Worm (Caenorhabditis elegans) whole organism, L3 larva: ENCODE data around the gene fbxa-179.

Experiments used
- R02D3.7 ChIP-seq: fragments of 150-350 bp; optimal IDR thresholded peaks from 2 replicates; lab custom pipeline; 2014; ENCODE audit warnings: missing biosample characterization, missing genetic modification characterization
- elt-3 ChIP-seq, 3 experiments: fragments of 150-350 bp in 1 of 3; sonication (generic microtip) in 2 of 3; optimal IDR thresholded peaks; 2 replicates in 2 of 3; 4 replicates in 1 of 3; lab custom pipeline; 2014 to 2017; ENCODE audit warnings: missing biosample characterization in 3 of 3, missing genetic modification characterization in 3 of 3
- fos-1 ChIP-seq: fragments of 150-350 bp; optimal IDR thresholded peaks from 2 replicates; lab custom pipeline; 2014; ENCODE audit warnings: missing biosample characterization, missing genetic modification characterization
- nfya-1 ChIP-seq: sonication (generic microtip); optimal IDR thresholded peaks from 2 replicates; lab custom pipeline; 2017; ENCODE audit warnings: missing genetic modification characterization, mild to moderate bottlenecking, missing compliant biosample characterization, antibody characterized with exemption, moderate library complexity; ENCODE audit not compliant: insufficient read depth
- nhr-11 ChIP-seq: fragments of 150-350 bp; optimal IDR thresholded peaks from 2 replicates; lab custom pipeline; 2014; ENCODE audit warnings: missing biosample characterization, missing genetic modification characterization
- nhr-25 ChIP-seq: sonication (generic microtip); optimal IDR thresholded peaks from 2 replicates; lab custom pipeline; 2017; ENCODE audit warnings: missing biosample characterization, missing genetic modification characterization
- nhr-28 ChIP-seq: fragments of 150-350 bp; optimal IDR thresholded peaks from 2 replicates; lab custom pipeline; 2014; ENCODE audit warnings: missing biosample characterization, missing genetic modification characterization
- pqm-1 ChIP-seq: fragments of 150-350 bp; optimal IDR thresholded peaks from 2 replicates; lab custom pipeline; 2017; ENCODE audit warnings: missing biosample characterization, missing genetic modification characterization, inconsistent platforms
- unc-62 ChIP-seq: fragments of 150-350 bp; sonication (generic microtip); optimal IDR thresholded peaks from 4 replicates; lab custom pipeline; 2014; ENCODE audit warnings: missing biosample characterization, missing genetic modification reagents, missing genetic modification characterization
- zag-1 ChIP-seq: fragments of 150-350 bp; optimal IDR thresholded peaks from 2 replicates; lab custom pipeline; 2014; ENCODE audit warnings: missing biosample characterization, missing genetic modification characterization
- ztf-11 ChIP-seq: fragments of 150-350 bp; optimal IDR thresholded peaks from 2 replicates; lab custom pipeline; 2014; ENCODE audit warnings: missing biosample characterization, missing genetic modification characterization

ce11 chrX:14382951-14383350, 29.7 kb downstream of the fbxa-179 start, which contains the start of gene Y60A9.3:
- TF ChIP-seq pqm-1 (tag; lab: Kevin White, UChicago): no peak
- no peak for TF ChIP-seq R02D3.7
- TF ChIP-seq ztf-11: no peak
- TF ChIP-seq zag-1 (tag; lab: Kevin White, UChicago): no peak
- TF ChIP-seq nhr-11 (tag; lab: Kevin White, UChicago): no peak
- TF ChIP-seq nhr-25 (tag; lab: Kevin White, UChicago): no peak
- no peak for TF ChIP-seq fos-1 (tag; lab: Kevin White, UChicago)
- no peak for TF ChIP-seq nhr-28 (tag; lab: Kevin White, UChicago)
- no peak for TF ChIP-seq elt-3 (tag; optimal IDR thresholded peaks at IDR 0.05; lab: Kevin White, UChicago)
- TF ChIP-seq unc-62 (GFP tag; lab: Kevin White, UChicago): no peak
- TF ChIP-seq nfya-1 (tag; lab: Kevin White, UChicago): no peak
